Worm (Caenorhabditis elegans): ENCODE results near the gene cnnm-5.
A peak's percentile ranks its signal among the peaks of the same experiment; 100 is the strongest.

Gene cnnm-5

ce11 chrIII:3829105-3829504 is at the start of gene cnnm-5:
cnnm-5 (minus strand) TSS chrIII:3829205.
- TF ChIP-seq zag-1 (tag; optimal IDR thresholded peaks at IDR 0.05) (no peak), swsn-7 (tag; optimal IDR thresholded peaks at IDR 0.05) (no peak), irx-1 (tag; optimal IDR thresholded peaks at IDR 0.05) (no peak), nhr-85 (tag) (no peak), unc-130 (tag; optimal IDR thresholded peaks at IDR 0.05) (no peak), lin-15B (tag; optimal IDR thresholded peaks at IDR 0.05) (no peak), hlh-17 (GFP tag; optimal IDR thresholded peaks at IDR 0.05; ENCODE audit: borderline replicate concordance) (no peak), nhr-20 (tag; optimal IDR thresholded peaks at IDR 0.05) (no peak), lin-39 (tag; optimal IDR thresholded peaks at IDR 0.05) (no peak), sox-4 (tag; optimal IDR thresholded peaks at IDR 0.05) (no peak)

- TF ChIP-seq mep-1 (tag; optimal IDR thresholded peaks at IDR 0.05) (no peak), mef-2 (tag; optimal IDR thresholded peaks at IDR 0.05) (no peak), fos-1 (tag; optimal IDR thresholded peaks at IDR 0.05) (no peak), ztf-11 (tag; optimal IDR thresholded peaks at IDR 0.05) (no peak), ceh-90 (tag; optimal IDR thresholded peaks at IDR 0.05) (no peak), nhr-77 (tag; optimal IDR thresholded peaks at IDR 0.05) (no peak), C34B4.2 (tag; optimal IDR thresholded peaks at IDR 0.05) (no peak), ceh-82 (tag; optimal IDR thresholded peaks at IDR 0.05) (no peak), ceh-88 (GFP tag; IDR thresholded peaks at IDR 0.05) (no peak), C16A3.4 (tag; optimal IDR thresholded peaks at IDR 0.05) (no peak), ztf-4 (tag; optimal IDR thresholded peaks at IDR 0.05) (no peak), sup-37 (GFP tag; optimal IDR thresholded peaks at IDR 0.05) (no peak), pqm-1 (tag; optimal IDR thresholded peaks at IDR 0.05) (no peak), ceh-63 (GFP tag; optimal IDR thresholded peaks at IDR 0.05) (no peak), nhr-85 (tag) (peak; percentile 36), nhr-84 (tag; optimal IDR thresholded peaks at IDR 0.05) (no peak), nhr-28 (tag; optimal IDR thresholded peaks at IDR 0.05) (no peak), snu-23 (GFP tag; optimal IDR thresholded peaks at IDR 0.05) (peak; percentile 10), efl-3 (GFP tag; optimal IDR thresholded peaks at IDR 0.05) (no peak), nhr-11 (tag; optimal IDR thresholded peaks at IDR 0.05) (no peak), zag-1 (tag; optimal IDR thresholded peaks at IDR 0.05) (no peak), nhr-47 (tag; optimal IDR thresholded peaks at IDR 0.05) (no peak), F16B12.6 (tag; optimal IDR thresholded peaks at IDR 0.05) (no peak), vab-15 (tag; optimal IDR thresholded peaks at IDR 0.05) (no peak), hpl-2 (GFP tag; optimal IDR thresholded peaks at IDR 0.05) (no peak), nhr-237 (tag; optimal IDR thresholded peaks at IDR 0.05) (no peak), ceh-8 (GFP tag; optimal IDR thresholded peaks at IDR 0.05) (no peak), hlh-4 (tag; optimal IDR thresholded peaks at IDR 0.05) (no peak), fkh-10 (GFP tag; optimal IDR thresholded peaks at IDR 0.05) (no peak), aly-2 (tag; optimal IDR thresholded peaks at IDR 0.05) (no peak), nhr-76 (tag; optimal IDR thresholded peaks at IDR 0.05) (no peak), pax-3 (tag; optimal IDR thresholded peaks at IDR 0.05) (no peak), Y116A8C.19 (tag; optimal IDR thresholded peaks at IDR 0.05; ENCODE audit: borderline replicate concordance) (no peak), fkh-4 (tag; optimal IDR thresholded peaks at IDR 0.05; ENCODE audit: borderline replicate concordance) (no peak), blmp-1 (tag; optimal IDR thresholded peaks at IDR 0.05) (peak; percentile 66), egl-27 (tag; optimal IDR thresholded peaks at IDR 0.05) (no peak), ces-1 (GFP tag; optimal IDR thresholded peaks at IDR 0.05) (no peak), alr-1 (tag; optimal IDR thresholded peaks at IDR 0.05; ENCODE audit: borderline replicate concordance) (no peak), nhr-71 (tag; optimal IDR thresholded peaks at IDR 0.05) (peak; percentile 30), rnt-1 (tag; optimal IDR thresholded peaks at IDR 0.05) (no peak), hlh-17 (GFP tag; optimal IDR thresholded peaks at IDR 0.05; ENCODE audit: borderline replicate concordance) (no peak), elt-2 (tag; optimal IDR thresholded peaks at IDR 0.05) (peak; percentile 52), jun-1 (tag; optimal IDR thresholded peaks at IDR 0.05) (no peak), tbx-2 (tag; optimal IDR thresholded peaks at IDR 0.05) (no peak)
Measured at ce11 chrIII:3876197-3876897, 47.3 kb upstream of the cnnm-5 start.

Measured in whole organism, L1 larva.